Worm (Caenorhabditis elegans): ENCODE results near the gene Y43F8B.28.

ce11 chrV:19436307-19436706 is 48.8 kb upstream of the Y43F8B.28 start, which contains the start of gene C25F9.14:
- TF ChIP-seq ceh-82 (tag; optimal IDR thresholded peaks at IDR 0.05) (no peak), egl-27 (tag; optimal IDR thresholded peaks at IDR 0.05) (no peak), ceh-90 (tag; optimal IDR thresholded peaks at IDR 0.05) (no peak), lin-14 (GFP tag; optimal IDR thresholded peaks at IDR 0.05) (no peak), pqm-1 (tag; optimal IDR thresholded peaks at IDR 0.05) (no peak), aly-2 (tag; optimal IDR thresholded peaks at IDR 0.05) (no peak)
